Worm (Caenorhabditis elegans) whole organism, young adult: ENCODE results near the gene Y66H1A.8.

Source experiments
- B0035.1 ChIP-seq: sonication (generic microtip); optimal IDR thresholded peaks from 2 replicates; lab custom pipeline; 2016; ENCODE audit warnings: missing genetic modification characterization, mild to moderate bottlenecking, missing compliant biosample characterization, missing genotype, missing genetic modification reagents
- B0261.1 ChIP-seq: sonication (generic microtip); optimal IDR thresholded peaks from 2 replicates; lab custom pipeline; 2016; ENCODE audit warnings: mild to moderate bottlenecking, missing genetic modification characterization, moderate library complexity, missing compliant biosample characterization
- F23B12.7 ChIP-seq: sonication (generic microtip); optimal IDR thresholded peaks from 2 replicates; lab custom pipeline; 2017; ENCODE audit warnings: missing genetic modification characterization, mild to moderate bottlenecking, missing compliant biosample characterization, antibody characterized with exemption, moderate library complexity; ENCODE audit not compliant: insufficient read depth
- F33H1.4 ChIP-seq: fragments of 200-800 bp; sonication (Bioruptor generic); IDR thresholded peaks from 2 replicates; pipeline ENCODE4 v1.3.6; 2022; ENCODE audit warnings: missing genetic modification reagents, missing genetic modification characterization, missing compliant biosample characterization
- F37B4.10 ChIP-seq: fragments of 200-800 bp; sonication (Bioruptor generic); IDR thresholded peaks from 2 replicates; pipeline ENCODE4 v1.3.6; 2022; ENCODE audit warnings: missing genetic modification characterization, missing compliant biosample characterization
- F49E8.2 ChIP-seq: sonication (generic microtip); optimal IDR thresholded peaks from 3 replicates; lab custom pipeline; 2017; ENCODE audit warnings: missing genetic modification characterization, mild to moderate bottlenecking, missing compliant biosample characterization, antibody characterized with exemption, moderate library complexity; ENCODE audit not compliant: insufficient read depth
- K11D2.4 ChIP-seq: fragments of 200-800 bp; sonication (Bioruptor generic); IDR thresholded peaks from 2 replicates; pipeline ENCODE4 v1.3.6; 2022; ENCODE audit warnings: missing genetic modification reagents, missing genetic modification characterization, missing compliant biosample characterization
- T07F8.4 ChIP-seq: sonication (generic microtip); optimal IDR thresholded peaks from 2 replicates; lab custom pipeline; 2016; ENCODE audit warnings: mild to moderate bottlenecking, missing genetic modification characterization, moderate library complexity, missing compliant biosample characterization
- Y53F4B.3 ChIP-seq: fragments of 200-800 bp; sonication (Bioruptor generic); IDR thresholded peaks from 2 replicates; pipeline ENCODE4 v1.3.6; 2022; ENCODE audit warnings: missing genetic modification reagents, missing genetic modification characterization, missing compliant biosample characterization
- Y79H2A.3 ChIP-seq: fragments of 200-800 bp; sonication (Bioruptor generic); conservative IDR thresholded peaks from 2 replicates; pipeline ENCODE4 v1.3.6; 2022; ENCODE audit warnings: missing genetic modification reagents, missing genetic modification characterization, missing compliant biosample characterization
- ZK185.1 ChIP-seq: sonication (generic microtip); optimal IDR thresholded peaks from 2 replicates; lab custom pipeline; 2016; ENCODE audit warnings: mild to moderate bottlenecking, missing genetic modification characterization, missing compliant biosample characterization; ENCODE audit not compliant: poor library complexity, severe bottlenecking
- ama-1 ChIP-seq, 3 experiments: fragments of 150-350 bp in 1 of 3; sonication (generic microtip) in 2 of 3; optimal IDR thresholded peaks; 2 replicates each; lab custom pipeline; 2014 to 2018; ENCODE audit warnings: missing biosample characterization in 2 of 3, missing genetic modification characterization in 2 of 3, missing genetic modification reagents in 2 of 3
- aptf-2 ChIP-seq: fragments of 200-800 bp; sonication (Bioruptor generic); conservative IDR thresholded peaks from 2 replicates; pipeline ENCODE4 v1.3.6; 2022; ENCODE audit warnings: missing genetic modification reagents, missing genetic modification characterization, missing compliant biosample characterization
- attf-3 ChIP-seq: fragments of 200-800 bp; sonication (Bioruptor generic); conservative IDR thresholded peaks from 2 replicates; pipeline ENCODE4 v1.3.6; 2022; ENCODE audit warnings: missing genetic modification reagents, missing genetic modification characterization, missing compliant biosample characterization
- bed-1 ChIP-seq: fragments of 200-800 bp; sonication (Bioruptor generic); IDR thresholded peaks from 2 replicates; pipeline ENCODE4 v1.3.6; 2022; ENCODE audit warnings: missing genetic modification reagents, missing genetic modification characterization, missing compliant biosample characterization
- bed-2 ChIP-seq: fragments of 200-800 bp; sonication (Bioruptor generic); IDR thresholded peaks from 2 replicates; pipeline ENCODE4 v1.3.6; 2022; ENCODE audit warnings: missing genetic modification reagents, missing genetic modification characterization, missing compliant biosample characterization
- cebp-1 ChIP-seq, 2 experiments: fragments of 200-800 bp in 1 of 2; sonication (Bioruptor generic) in 1 of 2; sonication (generic microtip) in 1 of 2; IDR thresholded peaks in 1 of 2; optimal IDR thresholded peaks in 1 of 2; 2 replicates each; pipeline versions ENCODE4 v1.3.6 to Lab custom; 2017 to 2022; ENCODE audit warnings: missing compliant biosample characterization in 2 of 2, missing genetic modification characterization in 2 of 2, mild to moderate bottlenecking in 1 of 2, missing genetic modification reagents in 1 of 2, moderate library complexity in 1 of 2
- cebp-2 ChIP-seq: fragments of 200-800 bp; sonication (Bioruptor generic); IDR thresholded peaks from 2 replicates; pipeline ENCODE4 v1.3.6; 2022; ENCODE audit warnings: missing genetic modification characterization, missing compliant biosample characterization
- ceh-27 ChIP-seq: fragments of 200-800 bp; sonication (Bioruptor generic); optimal IDR thresholded peaks from 2 replicates; lab custom pipeline; 2018; ENCODE audit warnings: mild to moderate bottlenecking, missing genetic modification characterization, moderate library complexity, missing compliant biosample characterization
- ceh-58 ChIP-seq: fragments of 200-800 bp; sonication (Bioruptor generic); IDR thresholded peaks from 2 replicates; pipeline ENCODE4 v1.3.6; 2022; ENCODE audit warnings: missing genetic modification characterization, missing compliant biosample characterization
- ceh-79 ChIP-seq: sonication (generic microtip); optimal IDR thresholded peaks from 2 replicates; lab custom pipeline; 2017; ENCODE audit warnings: mild to moderate bottlenecking, missing genetic modification characterization, missing compliant biosample characterization
- chd-7 ChIP-seq: sonication (generic microtip); optimal IDR thresholded peaks from 2 replicates; lab custom pipeline; 2016; ENCODE audit warnings: mild to moderate bottlenecking, missing genetic modification characterization, moderate library complexity, missing compliant biosample characterization
- dox-1 ChIP-seq: fragments of 200-800 bp; sonication (Bioruptor generic); IDR thresholded peaks from 2 replicates; pipeline ENCODE4 v1.3.6; 2022; ENCODE audit warnings: missing genetic modification reagents, missing genetic modification characterization, missing compliant biosample characterization
- egl-18 ChIP-seq: fragments of 200-800 bp; sonication (Bioruptor generic); IDR thresholded peaks from 2 replicates; pipeline ENCODE4 v1.3.6; 2022; ENCODE audit warnings: missing genetic modification reagents, missing genetic modification characterization, missing compliant biosample characterization
- ekl-4 ChIP-seq: fragments of 200-800 bp; sonication (Bioruptor generic); IDR thresholded peaks from 2 replicates; pipeline ENCODE4 v1.3.6; 2022; ENCODE audit warnings: missing genetic modification reagents, missing genetic modification characterization, missing compliant biosample characterization
- ets-4 ChIP-seq: fragments of 200-800 bp; sonication (Bioruptor generic); optimal IDR thresholded peaks from 2 replicates; lab custom pipeline; 2018; ENCODE audit warnings: mild to moderate bottlenecking, missing genetic modification characterization, missing compliant biosample characterization
- gei-17 ChIP-seq: fragments of 200-800 bp; sonication (Bioruptor generic); optimal IDR thresholded peaks from 2 replicates; lab custom pipeline; 2018; ENCODE audit warnings: mild to moderate bottlenecking, missing genetic modification characterization, missing compliant biosample characterization
- hlh-26 ChIP-seq: fragments of 200-800 bp; sonication (Bioruptor generic); conservative IDR thresholded peaks from 2 replicates; pipeline ENCODE4 v1.3.6; 2022; ENCODE audit warnings: missing genetic modification reagents, missing genetic modification characterization, missing compliant biosample characterization
- lsy-27 ChIP-seq: sonication (generic microtip); optimal IDR thresholded peaks from 2 replicates; lab custom pipeline; 2017; ENCODE audit warnings: missing genetic modification characterization, mild to moderate bottlenecking, missing compliant biosample characterization, antibody characterized with exemption, missing genotype, borderline replicate concordance; ENCODE audit not compliant: insufficient read depth
- madf-10 ChIP-seq: sonication (generic microtip); optimal IDR thresholded peaks from 2 replicates; lab custom pipeline; 2016; ENCODE audit warnings: mild to moderate bottlenecking, missing genetic modification characterization, missing compliant biosample characterization
- madf-3 ChIP-seq: fragments of 200-800 bp; sonication (Bioruptor generic); IDR thresholded peaks from 2 replicates; pipeline ENCODE4 v1.3.6; 2022; ENCODE audit warnings: missing genetic modification reagents, missing genetic modification characterization, missing compliant biosample characterization
- madf-6 ChIP-seq: fragments of 200-800 bp; sonication (Bioruptor generic); IDR thresholded peaks from 2 replicates; pipeline ENCODE4 v1.3.6; 2022; ENCODE audit warnings: missing genetic modification reagents, missing genetic modification characterization, missing compliant biosample characterization
- madf-8 ChIP-seq: fragments of 200-800 bp; sonication (Bioruptor generic); conservative IDR thresholded peaks from 2 replicates; pipeline ENCODE4 v1.3.6; 2022; ENCODE audit warnings: missing genetic modification reagents, missing genetic modification characterization, missing compliant biosample characterization
- mcd-1 ChIP-seq: fragments of 200-800 bp; sonication (Bioruptor generic); IDR thresholded peaks from 2 replicates; pipeline ENCODE4 v1.3.6; 2022; ENCODE audit warnings: missing genetic modification reagents, missing genetic modification characterization, missing compliant biosample characterization
- mel-28 ChIP-seq: sonication (generic microtip); optimal IDR thresholded peaks from 2 replicates; lab custom pipeline; 2016; ENCODE audit warnings: borderline replicate concordance, mild to moderate bottlenecking, missing genetic modification characterization, missing compliant biosample characterization
- nfya-1 ChIP-seq: sonication (generic microtip); optimal IDR thresholded peaks from 2 replicates; lab custom pipeline; 2017; ENCODE audit warnings: antibody characterized with exemption, missing compliant biosample characterization, missing genetic modification characterization, borderline replicate concordance; ENCODE audit not compliant: insufficient read depth
- nfyb-1 ChIP-seq: fragments of 200-800 bp; sonication (Bioruptor generic); IDR thresholded peaks from 2 replicates; pipeline ENCODE4 v1.3.6; 2022; ENCODE audit warnings: missing genetic modification reagents, missing genetic modification characterization, missing compliant biosample characterization
- nhr-120 ChIP-seq: fragments of 200-800 bp; sonication (Bioruptor generic); IDR thresholded peaks from 2 replicates; pipeline ENCODE4 v1.3.6; 2022; ENCODE audit warnings: missing genetic modification characterization, missing compliant biosample characterization
- pbrm-1 ChIP-seq: fragments of 200-800 bp; sonication (Bioruptor generic); IDR thresholded peaks from 2 replicates; pipeline ENCODE4 v1.3.6; 2022; ENCODE audit warnings: missing genetic modification reagents, missing genetic modification characterization, missing compliant biosample characterization
- rec-8 ChIP-seq, 2 experiments: sonication (generic microtip); optimal IDR thresholded peaks; 2 replicates each; lab custom pipeline; 2016; ENCODE audit warnings: mild to moderate bottlenecking in 2 of 2, missing genetic modification characterization in 2 of 2, missing genetic modification reagents in 2 of 2, missing genotype in 2 of 2, missing biosample characterization in 1 of 2, missing compliant biosample characterization in 1 of 2, moderate library complexity in 1 of 2
- repo-1 ChIP-seq: sonication (generic microtip); optimal IDR thresholded peaks from 2 replicates; lab custom pipeline; 2017; ENCODE audit warnings: mild to moderate bottlenecking, missing genetic modification characterization, missing compliant biosample characterization
- sdz-38 ChIP-seq: sonication (generic microtip); optimal IDR thresholded peaks from 2 replicates; lab custom pipeline; 2016; ENCODE audit warnings: missing genotype, missing genetic modification characterization, missing compliant biosample characterization
- snpc-1.1 ChIP-seq: sonication (generic microtip); optimal IDR thresholded peaks from 2 replicates; lab custom pipeline; 2017; ENCODE audit warnings: missing genetic modification characterization, mild to moderate bottlenecking, missing compliant biosample characterization, antibody characterized with exemption, moderate library complexity, missing genotype, missing genetic modification reagents; ENCODE audit not compliant: insufficient read depth
- unc-62 ChIP-seq: fragments of 150-350 bp; optimal IDR thresholded peaks from 2 replicates; lab custom pipeline; 2014; ENCODE audit warnings: missing biosample characterization, missing genetic modification reagents, missing genetic modification characterization
- zim-3 ChIP-seq: sonication (generic microtip); optimal IDR thresholded peaks from 2 replicates; lab custom pipeline; 2017; ENCODE audit warnings: mild to moderate bottlenecking, missing genetic modification characterization, moderate library complexity, missing compliant biosample characterization
- ztf-28 ChIP-seq: fragments of 200-800 bp; sonication (Bioruptor generic); IDR thresholded peaks from 2 replicates; pipeline ENCODE4 v1.3.6; 2022; ENCODE audit warnings: missing genetic modification reagents, missing genetic modification characterization, missing compliant biosample characterization

Y66H1A.8 gene

ce11 chrIV:443622-444021, 11.1 kb downstream of the Y66H1A.8 start, which contains the start of gene mrpl-55 (continued):
- TF ChIP-seq snpc-1.1 (tag; lab: Kevin White, UChicago) (no peak), cebp-1 (GFP tag; IDR thresholded peaks at IDR 0.05; lab: Robert Waterston, UW) (no peak), cebp-1 (tag; optimal IDR thresholded peaks at IDR 0.05; lab: Kevin White, UChicago) (peak; percentile 59), F23B12.7 (tag; lab: Kevin White, UChicago) (peak; percentile 30), bed-2 (GFP tag; lab: Robert Waterston, UW) (no peak), sdz-38 (tag; lab: Kevin White, UChicago) (no peak), F37B4.10 (GFP tag; lab: Robert Waterston, UW) (no peak), madf-6 (GFP tag; lab: Robert Waterston, UW) (0 out of 2 replicates have a peak, but pooled peaks have one; percentile 27), egl-18 (GFP tag; lab: Robert Waterston, UW) (no peak), Y79H2A.3 (GFP tag; lab: Robert Waterston, UW) (no peak), madf-3 (no peak), F49E8.2 (tag; lab: Kevin White, UChicago) (no peak), lsy-27 (no peak), ekl-4 (GFP tag; lab: Robert Waterston, UW) (no peak), cebp-2 (GFP tag; lab: Robert Waterston, UW) (no peak), ets-4 (GFP tag; lab: Kevin White, UChicago) (no peak), repo-1 (tag; lab: Kevin White, UChicago) (no peak), K11D2.4 (GFP tag; lab: Robert Waterston, UW) (peak; percentile 13; the same call in 1 of the 2 replicates), madf-10 (tag; lab: Kevin White, UChicago) (peak; percentile 21), chd-7 (no peak), nfya-1 (tag; lab: Kevin White, UChicago) (no peak), mcd-1 (GFP tag; lab: Robert Waterston, UW) (peak; percentile 98), attf-3 (0 out of 2 replicates have a peak, but pooled peaks have one; percentile 24), mel-28 (no peak), ZK185.1 (tag; lab: Kevin White, UChicago) (peak; percentile 55), ztf-28 (GFP tag; lab: Robert Waterston, UW) (no peak), bed-1 (no peak), nhr-120 (GFP tag; lab: Robert Waterston, UW) (no peak), hlh-26 (no peak), Y53F4B.3 (GFP tag; lab: Robert Waterston, UW) (no peak), pbrm-1 (GFP tag; lab: Robert Waterston, UW) (peak; percentile 47; the same call in 1 of the 2 replicates), dox-1 (peak; percentile 63; the same call in 1 of the 2 replicates), gei-17 (GFP tag; lab: Kevin White, UChicago) (no peak), nfyb-1 (no peak), madf-8 (GFP tag; lab: Robert Waterston, UW) (no peak), B0035.1 (tag; lab: Kevin White, UChicago) (no peak), ama-1 (optimal IDR thresholded peaks at IDR 0.05; lab: Kevin White, UChicago) (no peak), ama-1 (GFP tag; optimal IDR thresholded peaks at IDR 0.05; lab: Kevin White, UChicago) (no peak), T07F8.4 (tag; lab: Kevin White, UChicago) (no peak), ceh-79 (tag; lab: Kevin White, UChicago) (no peak), ceh-58 (GFP tag; lab: Robert Waterston, UW) (no peak), rec-8 (tag; optimal IDR thresholded peaks at IDR 0.05; lab: Kevin White, UChicago) (no peak), zim-3 (tag; lab: Kevin White, UChicago) (no peak), F33H1.4 (peak; percentile 51; the same call in 1 of the 2 replicates), B0261.1 (no peak), ceh-27 (peak; percentile 52), unc-62 (GFP tag; lab: Kevin White, UChicago) (no peak), aptf-2 (GFP tag; lab: Robert Waterston, UW) (0 out of 2 replicates have a peak, but pooled peaks have one; percentile 8)
